Worm (Caenorhabditis elegans) whole organism, L1 larva: ENCODE data around the gene srw-31.

Experiments used
- elt-3 ChIP-seq, 6 experiments: fragments of 150-350 bp in 1 of 6; sonication (generic microtip); optimal IDR thresholded peaks; 2 replicates each; lab custom pipeline; 2017 to 2018; ENCODE audit warnings: missing biosample characterization in 6 of 6, missing genetic modification characterization in 6 of 6, inconsistent platforms in 1 of 6
- jun-1 ChIP-seq: fragments of 150-350 bp; optimal IDR thresholded peaks from 2 replicates; lab custom pipeline; 2014; ENCODE audit warnings: missing biosample characterization, missing genetic modification reagents, missing genetic modification characterization
- lin-13 ChIP-seq: fragments of 150-350 bp; optimal IDR thresholded peaks from 2 replicates; lab custom pipeline; 2014; ENCODE audit warnings: missing biosample characterization, missing genetic modification reagents, missing genetic modification characterization
- lir-3 ChIP-seq: sonication (generic microtip); optimal IDR thresholded peaks from 2 replicates; lab custom pipeline; 2016; ENCODE audit warnings: mild to moderate bottlenecking, missing genetic modification characterization, moderate library complexity, missing compliant biosample characterization; ENCODE audit not compliant: poor library complexity
- lsy-2 ChIP-seq, 2 experiments: fragments of 150-350 bp; optimal IDR thresholded peaks; 2 replicates each; lab custom pipeline; 2014; ENCODE audit warnings: missing biosample characterization in 2 of 2, missing genetic modification characterization in 2 of 2
- nhr-28 ChIP-seq: fragments of 150-350 bp; optimal IDR thresholded peaks from 2 replicates; lab custom pipeline; 2014; ENCODE audit warnings: missing biosample characterization, missing genetic modification characterization
- pqm-1 ChIP-seq: sonication (generic microtip); optimal IDR thresholded peaks from 3 replicates; lab custom pipeline; 2017; ENCODE audit warnings: missing biosample characterization, missing genetic modification characterization
- snpc-4 ChIP-seq: fragments of 150-350 bp; optimal IDR thresholded peaks from 2 replicates; lab custom pipeline; 2014; ENCODE audit warnings: missing biosample characterization, missing genetic modification characterization
- tbx-2 ChIP-seq: sonication (generic microtip); optimal IDR thresholded peaks from 2 replicates; lab custom pipeline; 2016; ENCODE audit warnings: missing genetic modification characterization, missing compliant biosample characterization
- unc-86 ChIP-seq: sonication (generic microtip); optimal IDR thresholded peaks from 2 replicates; lab custom pipeline; 2016; ENCODE audit warnings: missing genetic modification characterization, missing compliant biosample characterization

DNA sequence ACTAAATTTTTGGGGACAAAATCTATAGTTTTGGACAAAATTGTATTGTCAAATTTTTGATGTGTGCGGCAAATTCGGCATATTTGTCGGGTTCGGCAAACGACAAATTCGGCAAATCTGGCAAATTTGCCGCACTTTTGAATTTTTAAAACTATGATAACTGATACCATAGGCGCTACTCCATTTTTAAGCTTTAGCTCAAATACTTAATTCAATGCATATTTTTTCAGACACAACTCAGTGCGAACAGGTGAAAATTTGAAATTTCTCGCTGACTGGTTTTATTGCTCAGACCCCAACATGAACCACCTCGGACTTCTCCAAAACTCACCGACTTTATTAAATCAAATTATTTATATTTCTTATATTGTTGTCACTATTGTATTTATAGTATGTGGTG, 33.9 kb downstream of the srw-31 start, which contains the start of gene srz-25:
- no peak for TF ChIP-seq lin-13 (GFP tag; lab: Kevin White, UChicago)
- TF ChIP-seq pqm-1 (tag; lab: Kevin White, UChicago) = no peak
- TF ChIP-seq tbx-2 = no peak
- no peak for TF ChIP-seq jun-1 (tag; lab: Kevin White, UChicago)
- no peak for TF ChIP-seq elt-3 (tag; optimal IDR thresholded peaks at IDR 0.05; lab: Kevin White, UChicago)
- TF ChIP-seq nhr-28 (tag; lab: Kevin White, UChicago) = no peak
- no peak for TF ChIP-seq lir-3 (tag; lab: Kevin White, UChicago)
- no peak for TF ChIP-seq lsy-2 (tag; optimal IDR thresholded peaks at IDR 0.05; lab: Kevin White, UChicago)
- no peak for TF ChIP-seq unc-86 (tag; lab: Kevin White, UChicago)
- TF ChIP-seq snpc-4 (tag; lab: Kevin White, UChicago) = no peak
